Worm (Caenorhabditis elegans): Measurements from ENCODE around the gene his-16.

The his-16 gene

DNA sequence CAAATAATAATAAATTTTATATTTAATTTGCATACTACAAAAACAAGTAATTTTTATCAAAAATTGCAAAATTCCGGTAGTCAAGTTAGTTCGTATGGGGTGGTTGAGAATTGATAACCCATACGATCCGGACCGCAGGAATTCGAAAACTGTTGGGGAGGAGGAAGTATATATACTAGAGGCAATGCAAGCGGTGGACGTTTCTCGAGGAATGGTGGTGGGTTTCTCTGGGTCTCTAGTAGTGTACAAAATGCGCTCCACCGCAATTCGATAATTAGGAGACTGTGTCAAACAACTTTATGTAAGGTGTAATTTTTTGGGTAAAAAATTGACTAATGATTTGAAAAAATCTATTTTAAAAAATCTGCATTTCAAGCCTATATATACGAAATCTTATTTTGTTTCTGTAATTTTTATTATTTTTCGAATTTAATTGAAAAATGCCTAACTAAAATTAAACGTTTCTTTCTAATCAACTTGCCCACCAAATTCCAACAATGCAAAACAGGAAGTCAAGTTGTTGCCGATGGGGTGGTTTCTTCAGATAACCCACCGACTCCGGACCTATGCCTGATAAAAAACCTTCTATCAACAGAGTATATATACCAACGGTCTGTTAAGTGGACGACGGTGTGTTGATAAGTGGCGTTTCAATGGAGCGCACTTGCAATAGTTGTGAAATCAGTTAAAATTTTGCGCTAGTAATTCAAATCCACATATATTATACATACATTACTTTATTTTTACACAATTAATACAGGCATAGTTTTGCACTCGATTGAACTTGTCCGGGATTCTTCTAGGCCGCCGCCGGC lies 16.6 kb upstream of the his-16 start (continued):
- TF ChIP-seq ama-1 (optimal IDR thresholded peaks at IDR 0.05) (peak; percentile 8), ama-1 (GFP tag; optimal IDR thresholded peaks at IDR 0.05) (peak in 1 of 2 experiments; percentile 85), F49E8.2 (tag; optimal IDR thresholded peaks at IDR 0.05; ENCODE audit: insufficient read depth) (no peak), K12H6.12 (tag; optimal IDR thresholded peaks at IDR 0.05) (peak; percentile 85), F55B11.4 (tag; optimal IDR thresholded peaks at IDR 0.05; ENCODE audit: borderline replicate concordance, insufficient read depth) (no peak), snpc-1.3 (tag; optimal IDR thresholded peaks at IDR 0.05; ENCODE audit: insufficient read depth) (peak; percentile 41), ekl-4 (GFP tag; IDR thresholded peaks at IDR 0.05) (peak; percentile 63), hsf-1 (GFP tag; IDR thresholded peaks at IDR 0.05) (0 out of 2 replicates have a peak, but pooled peaks have one; percentile 32), hmg-20 (GFP tag; IDR thresholded peaks at IDR 0.05) (peak; percentile 76; the same call in 1 of the 2 replicates), pbrm-1 (GFP tag; IDR thresholded peaks at IDR 0.05) (peak; percentile 71), zfh-2 (GFP tag; conservative IDR thresholded peaks at IDR 0.05) (no peak), attf-5 (GFP tag; optimal IDR thresholded peaks at IDR 0.05) (peak; percentile 63), lag-1 (GFP tag; IDR thresholded peaks at IDR 0.05) (0 out of 2 replicates have a peak, but pooled peaks have one; percentile 71), snpc-3.4 (tag; optimal IDR thresholded peaks at IDR 0.05) (no peak), aptf-2 (GFP tag; conservative IDR thresholded peaks at IDR 0.05) (no peak), gei-17 (GFP tag; optimal IDR thresholded peaks at IDR 0.05) (peak; percentile 81), Y95B8A.8 (GFP tag; IDR thresholded peaks at IDR 0.05) (0 out of 2 replicates have a peak, but pooled peaks have one; percentile 27), unc-62 (GFP tag; optimal IDR thresholded peaks at IDR 0.05) (no peak), ztf-22 (GFP tag; optimal IDR thresholded peaks at IDR 0.05) (peak; percentile 52), attf-3 (GFP tag; conservative IDR thresholded peaks at IDR 0.05) (no peak), lin-40 (tag; optimal IDR thresholded peaks at IDR 0.05) (peak; percentile 96), rec-8 (tag; optimal IDR thresholded peaks at IDR 0.05) (no peak), Y53G8AR.9 (GFP tag; conservative IDR thresholded peaks at IDR 0.05) (peak; percentile 80), Y56A3A.18 (GFP tag; IDR thresholded peaks at IDR 0.05) (peak; percentile 92), pha-4 (tag; optimal IDR thresholded peaks at IDR 0.05) (peak; percentile 87), F37B4.10 (GFP tag; IDR thresholded peaks at IDR 0.05) (no peak), mes-4 (tag; optimal IDR thresholded peaks at IDR 0.05) (no peak), madf-6 (GFP tag; IDR thresholded peaks at IDR 0.05) (peak; percentile 38; the same call in 1 of the 2 replicates), nfya-2 (GFP tag; IDR thresholded peaks at IDR 0.05) (0 out of 2 replicates have a peak, but pooled peaks have one; percentile 41), rcor-1 (GFP tag; IDR thresholded peaks at IDR 0.05) (peak; percentile 82), bed-2 (GFP tag; IDR thresholded peaks at IDR 0.05) (no peak), akir-1 (GFP tag; optimal IDR thresholded peaks at IDR 0.05) (no peak), Y53F4B.3 (GFP tag; IDR thresholded peaks at IDR 0.05) (no peak), efl-1 (GFP tag; optimal IDR thresholded peaks at IDR 0.05) (no peak), ztf-6 (GFP tag; IDR thresholded peaks at IDR 0.05) (0 out of 2 replicates have a peak, but pooled peaks have one; percentile 38), K11D2.4 (GFP tag; IDR thresholded peaks at IDR 0.05) (peak; percentile 67), egl-44 (GFP tag; IDR thresholded peaks at IDR 0.05) (peak; percentile 66; the same call in 1 of the 2 replicates), C17E4.6 (GFP tag; IDR thresholded peaks at IDR 0.05) (no peak), egrh-3 (GFP tag; IDR thresholded peaks at IDR 0.05) (no peak), dox-1 (GFP tag; IDR thresholded peaks at IDR 0.05) (peak; percentile 76; the same call in 1 of the 2 replicates), die-1 (tag; optimal IDR thresholded peaks at IDR 0.05) (peak; percentile 58), unc-130 (GFP tag; optimal IDR thresholded peaks at IDR 0.05) (peak; percentile 16), lir-1 (GFP tag; conservative IDR thresholded peaks at IDR 0.05) (no peak), ceh-91 (GFP tag; IDR thresholded peaks at IDR 0.05) (0 out of 2 replicates have a peak, but pooled peaks have one; percentile 34), mcd-1 (GFP tag; IDR thresholded peaks at IDR 0.05) (peak; percentile 90), dpl-1 (GFP tag; optimal IDR thresholded peaks at IDR 0.05) (peak; percentile 6)

Measured in whole organism, young adult.